Fruit fly (Drosophila melanogaster): Measurements from ENCODE around the gene Mst87F.

Mst87F gene

dm6 chr3R:13859242-13859641 is 31.4 kb upstream of the Mst87F start:
- TF ChIP-seq Crg-1 (GFP tag; optimal IDR thresholded peaks at IDR 0.05) (no peak), kay (GFP tag; ENCODE audit: borderline replicate concordance) (no peak)

dm6 chr3R:13857339-13857738 is 29.5 kb upstream of the Mst87F start:
- TF ChIP-seq cnc (optimal IDR thresholded peaks at IDR 0.05) (no peak), CG11617 (GFP tag; optimal IDR thresholded peaks at IDR 0.05) (no peak), cic (GFP tag; optimal IDR thresholded peaks at IDR 0.05) (no peak), CG5204 (GFP tag; optimal IDR thresholded peaks at IDR 0.05) (no peak), tj (GFP tag; optimal IDR thresholded peaks at IDR 0.05) (no peak), Clk (GFP tag; optimal IDR thresholded peaks at IDR 0.05) (no peak), kay (GFP tag; ENCODE audit: borderline replicate concordance) (no peak), Mnt (GFP tag; optimal IDR thresholded peaks at IDR 0.05) (no peak), CG1620 (GFP tag; optimal IDR thresholded peaks at IDR 0.05) (no peak), CG33017 (tag; optimal IDR thresholded peaks at IDR 0.05) (no peak), CG12768 (GFP tag; optimal IDR thresholded peaks at IDR 0.05) (no peak), ovo (GFP tag; optimal IDR thresholded peaks at IDR 0.05) (no peak), Crg-1 (GFP tag; optimal IDR thresholded peaks at IDR 0.05) (no peak), CG7101 (tag; optimal IDR thresholded peaks at IDR 0.05) (no peak), CG7045 (GFP tag; optimal IDR thresholded peaks at IDR 0.05) (no peak), pad (GFP tag; optimal IDR thresholded peaks at IDR 0.05) (no peak), bab1 (GFP tag; optimal IDR thresholded peaks at IDR 0.05) (no peak), toe (GFP tag; optimal IDR thresholded peaks at IDR 0.05) (no peak)

- TF ChIP-seq pad (GFP tag; optimal IDR thresholded peaks at IDR 0.05): no peak
- TF ChIP-seq Mnt (GFP tag; optimal IDR thresholded peaks at IDR 0.05): no peak
- TF ChIP-seq tj (GFP tag; optimal IDR thresholded peaks at IDR 0.05): no peak
- no peak for TF ChIP-seq CG7101 (tag; optimal IDR thresholded peaks at IDR 0.05)
- TF ChIP-seq CG33017 (tag; optimal IDR thresholded peaks at IDR 0.05): no peak
- TF ChIP-seq Crg-1 (GFP tag; optimal IDR thresholded peaks at IDR 0.05): no peak
- TF ChIP-seq CG5204 (GFP tag; optimal IDR thresholded peaks at IDR 0.05): no peak
- TF ChIP-seq CG1620 (GFP tag; optimal IDR thresholded peaks at IDR 0.05): no peak
- TF ChIP-seq toe (GFP tag; optimal IDR thresholded peaks at IDR 0.05): no peak
- no peak for TF ChIP-seq kay (GFP tag; ENCODE audit: borderline replicate concordance)
- TF ChIP-seq CG11617 (GFP tag; optimal IDR thresholded peaks at IDR 0.05): no peak
- TF ChIP-seq Hr96 (GFP tag; optimal IDR thresholded peaks at IDR 0.05): no peak
- no peak for TF ChIP-seq Clk (GFP tag; optimal IDR thresholded peaks at IDR 0.05)
- TF ChIP-seq CG7045 (GFP tag; optimal IDR thresholded peaks at IDR 0.05): no peak
- no peak for TF ChIP-seq CG12768 (GFP tag; optimal IDR thresholded peaks at IDR 0.05)
- no peak for TF ChIP-seq bab1 (GFP tag; optimal IDR thresholded peaks at IDR 0.05)
- no peak for TF ChIP-seq ovo (GFP tag; optimal IDR thresholded peaks at IDR 0.05)
- no peak for TF ChIP-seq cnc (optimal IDR thresholded peaks at IDR 0.05)
- TF ChIP-seq CG14711 (tag; optimal IDR thresholded peaks at IDR 0.05): no peak
- no peak for TF ChIP-seq cic (GFP tag; optimal IDR thresholded peaks at IDR 0.05)
Measured at dm6 chr3R:13855354-13855753, 27.5 kb upstream of the Mst87F start, which contains the start of gene CG14362. Gene CG14362, minus strand, starts transcription at chr3R:13855454.

- no peak for TF ChIP-seq CG7101 (tag; optimal IDR thresholded peaks at IDR 0.05)
- TF ChIP-seq CG12768 (GFP tag; optimal IDR thresholded peaks at IDR 0.05): no peak
- TF ChIP-seq toe (GFP tag; optimal IDR thresholded peaks at IDR 0.05): no peak
- TF ChIP-seq Hr96 (GFP tag; optimal IDR thresholded peaks at IDR 0.05): no peak
- TF ChIP-seq CG33017 (tag; optimal IDR thresholded peaks at IDR 0.05): no peak
- no peak for TF ChIP-seq CG5204 (GFP tag; optimal IDR thresholded peaks at IDR 0.05)
- TF ChIP-seq CG11617 (GFP tag; optimal IDR thresholded peaks at IDR 0.05): no peak
- no peak for TF ChIP-seq cic (GFP tag; optimal IDR thresholded peaks at IDR 0.05)
- no peak for TF ChIP-seq CG1620 (GFP tag; optimal IDR thresholded peaks at IDR 0.05)
- no peak for TF ChIP-seq CG14711 (tag; optimal IDR thresholded peaks at IDR 0.05)
- no peak for TF ChIP-seq bab1 (GFP tag; optimal IDR thresholded peaks at IDR 0.05)
- TF ChIP-seq kay (GFP tag; ENCODE audit: borderline replicate concordance): no peak
Measured at dm6 chr3R:13850992-13851391, 23.2 kb upstream of the Mst87F start.

- no peak for TF ChIP-seq toe (GFP tag; optimal IDR thresholded peaks at IDR 0.05)
- no peak for TF ChIP-seq cnc (optimal IDR thresholded peaks at IDR 0.05)
- TF ChIP-seq CG5204 (GFP tag; optimal IDR thresholded peaks at IDR 0.05): no peak
- no peak for TF ChIP-seq Hr96 (GFP tag; optimal IDR thresholded peaks at IDR 0.05)
- TF ChIP-seq pad (GFP tag; optimal IDR thresholded peaks at IDR 0.05): no peak
- no peak for TF ChIP-seq cic (GFP tag; optimal IDR thresholded peaks at IDR 0.05)
- no peak for TF ChIP-seq CG7045 (GFP tag; optimal IDR thresholded peaks at IDR 0.05)
- TF ChIP-seq Clk (GFP tag; optimal IDR thresholded peaks at IDR 0.05): no peak
- no peak for TF ChIP-seq CG1620 (GFP tag; optimal IDR thresholded peaks at IDR 0.05)
- TF ChIP-seq tj (GFP tag; optimal IDR thresholded peaks at IDR 0.05): no peak
- TF ChIP-seq CG11617 (GFP tag; optimal IDR thresholded peaks at IDR 0.05): no peak
- no peak for TF ChIP-seq Crg-1 (GFP tag; optimal IDR thresholded peaks at IDR 0.05)
- TF ChIP-seq CG12768 (GFP tag; optimal IDR thresholded peaks at IDR 0.05): no peak
- no peak for TF ChIP-seq kay (GFP tag; ENCODE audit: borderline replicate concordance)
- TF ChIP-seq CG33017 (tag; optimal IDR thresholded peaks at IDR 0.05): no peak
- TF ChIP-seq bab1 (GFP tag; optimal IDR thresholded peaks at IDR 0.05): no peak
Measured at dm6 chr3R:13849327-13849726, 21.5 kb upstream of the Mst87F start.

dm6 chr3R:13848272-13848671 is 20.5 kb upstream of the Mst87F start:
- no peak for TF ChIP-seq CG14711 (tag; optimal IDR thresholded peaks at IDR 0.05)
- no peak for TF ChIP-seq kay (GFP tag; ENCODE audit: borderline replicate concordance)
- TF ChIP-seq CG1620 (GFP tag; optimal IDR thresholded peaks at IDR 0.05): no peak
- TF ChIP-seq toe (GFP tag; optimal IDR thresholded peaks at IDR 0.05): no peak
- no peak for TF ChIP-seq pad (GFP tag; optimal IDR thresholded peaks at IDR 0.05)
- TF ChIP-seq tj (GFP tag; optimal IDR thresholded peaks at IDR 0.05): no peak
- TF ChIP-seq CG33017 (tag; optimal IDR thresholded peaks at IDR 0.05): no peak
- TF ChIP-seq CG7045 (GFP tag; optimal IDR thresholded peaks at IDR 0.05): no peak
- no peak for TF ChIP-seq CG11617 (GFP tag; optimal IDR thresholded peaks at IDR 0.05)
- no peak for TF ChIP-seq Mnt (GFP tag; optimal IDR thresholded peaks at IDR 0.05)
- TF ChIP-seq Clk (GFP tag; optimal IDR thresholded peaks at IDR 0.05): no peak
- no peak for TF ChIP-seq bab1 (GFP tag; optimal IDR thresholded peaks at IDR 0.05)
